Worm (Caenorhabditis elegans): ENCODE data around the gene mrps-18.C.

DNA sequence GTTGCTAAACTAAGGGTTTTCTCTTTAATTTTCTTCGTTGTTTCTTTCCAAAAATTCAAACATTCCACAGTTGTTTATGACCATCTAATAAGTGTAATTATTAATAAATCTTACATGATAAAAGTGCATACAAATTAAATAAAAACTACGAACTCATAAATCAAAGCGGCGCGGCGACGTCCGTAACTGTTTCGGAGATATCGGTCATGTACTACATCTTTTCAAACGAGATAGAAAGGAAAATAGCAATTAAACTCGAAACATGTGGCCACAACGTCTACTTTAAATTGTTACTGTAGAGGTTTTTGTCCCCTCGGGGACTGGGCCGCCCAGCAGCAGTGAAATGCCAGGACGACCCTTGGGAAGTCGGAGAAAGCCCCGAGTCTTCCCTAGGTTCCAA, 20.1 kb upstream of the mrps-18.C start:
- TF ChIP-seq ceh-82 (tag; optimal IDR thresholded peaks at IDR 0.05) (no peak), nhr-11 (tag; optimal IDR thresholded peaks at IDR 0.05) (no peak), snpc-4 (tag; optimal IDR thresholded peaks at IDR 0.05) (no peak), aly-2 (tag; optimal IDR thresholded peaks at IDR 0.05) (no peak), egl-27 (tag; optimal IDR thresholded peaks at IDR 0.05) (no peak), ztf-11 (tag; optimal IDR thresholded peaks at IDR 0.05) (no peak), lin-39 (tag; optimal IDR thresholded peaks at IDR 0.05) (no peak), zag-1 (tag; optimal IDR thresholded peaks at IDR 0.05) (no peak), fkh-10 (GFP tag; optimal IDR thresholded peaks at IDR 0.05) (no peak), pqm-1 (tag; optimal IDR thresholded peaks at IDR 0.05) (no peak)

Measured in whole organism, L3 larva.